Worm (Caenorhabditis elegans) whole organism, L1 larva: ENCODE results near the gene F58F9.3.
A peak's percentile ranks its signal among the peaks of the same experiment; 100 is the strongest.

Experiments
- C04F5.9 ChIP-seq: sonication (generic microtip); optimal IDR thresholded peaks from 2 replicates; lab custom pipeline; 2016; ENCODE audit warnings: missing genetic modification characterization, missing compliant biosample characterization
- C16A3.4 ChIP-seq: fragments of 150-350 bp; optimal IDR thresholded peaks from 2 replicates; lab custom pipeline; 2014; ENCODE audit warnings: missing biosample characterization, missing genetic modification characterization
- Y116A8C.19 ChIP-seq: sonication (generic microtip); optimal IDR thresholded peaks from 2 replicates; lab custom pipeline; 2016; ENCODE audit warnings: missing compliant biosample characterization, missing genetic modification characterization, borderline replicate concordance
- alr-1 ChIP-seq: fragments of 200-800 bp; sonication (Bioruptor generic); optimal IDR thresholded peaks from 2 replicates; lab custom pipeline; 2018; ENCODE audit warnings: borderline replicate concordance, mild to moderate bottlenecking, missing genetic modification characterization, missing compliant biosample characterization
- blmp-1 ChIP-seq: fragments of 150-350 bp; optimal IDR thresholded peaks from 2 replicates; lab custom pipeline; 2014; ENCODE audit warnings: missing biosample characterization, missing genetic modification characterization
- ceh-82 ChIP-seq, 3 experiments: fragments of 150-350 bp in 1 of 3; sonication (generic microtip) in 2 of 3; optimal IDR thresholded peaks; 2 replicates each; lab custom pipeline; 2014 to 2017; ENCODE audit warnings: missing biosample characterization in 3 of 3, missing genetic modification characterization in 3 of 3
- ceh-90 ChIP-seq: sonication (generic microtip); optimal IDR thresholded peaks from 2 replicates; lab custom pipeline; 2016; ENCODE audit warnings: missing genetic modification characterization, missing compliant biosample characterization
- efl-1 ChIP-seq, 4 experiments: fragments of 150-350 bp; optimal IDR thresholded peaks in 3 of 4; peaks in 1 of 4; 1 replicate in 1 of 4; 2 replicates in 3 of 4; lab custom pipeline; 2014; ENCODE audit warnings: missing biosample characterization in 2 of 4, missing genetic modification characterization in 2 of 4, missing genetic modification reagents in 2 of 4
- elt-2 ChIP-seq: sonication (generic microtip); optimal IDR thresholded peaks from 2 replicates; lab custom pipeline; 2016; ENCODE audit warnings: missing genetic modification characterization, mild to moderate bottlenecking, inconsistent platforms, missing compliant biosample characterization, missing genetic modification reagents
- elt-3 ChIP-seq, 6 experiments: fragments of 150-350 bp in 1 of 6; sonication (generic microtip); optimal IDR thresholded peaks; 2 replicates each; lab custom pipeline; 2017 to 2018; ENCODE audit warnings: missing biosample characterization in 6 of 6, missing genetic modification characterization in 6 of 6, inconsistent platforms in 1 of 6
- fkh-10 ChIP-seq: sonication (generic microtip); optimal IDR thresholded peaks from 2 replicates; lab custom pipeline; 2017; ENCODE audit warnings: missing biosample characterization, missing genetic modification reagents, missing genetic modification characterization
- fos-1 ChIP-seq: fragments of 150-350 bp; optimal IDR thresholded peaks from 2 replicates; lab custom pipeline; 2014; ENCODE audit warnings: missing biosample characterization, missing genetic modification characterization
- grh-1 ChIP-seq: fragments of 200-800 bp; sonication (Bioruptor generic); IDR thresholded peaks from 2 replicates; pipeline ENCODE4 v1.3.6; 2022; ENCODE audit warnings: missing genetic modification reagents, missing genetic modification characterization, missing compliant biosample characterization
- hlh-17 ChIP-seq: fragments of 200-800 bp; sonication (Bioruptor generic); optimal IDR thresholded peaks from 2 replicates; lab custom pipeline; 2018; ENCODE audit warnings: missing genetic modification characterization, mild to moderate bottlenecking, missing compliant biosample characterization, moderate library complexity, borderline replicate concordance
- hlh-4 ChIP-seq: sonication (generic microtip); optimal IDR thresholded peaks from 2 replicates; lab custom pipeline; 2016; ENCODE audit warnings: mild to moderate bottlenecking, missing genetic modification characterization, missing compliant biosample characterization
- hpl-2 ChIP-seq: fragments of 150-350 bp; optimal IDR thresholded peaks from 2 replicates; lab custom pipeline; 2014; ENCODE audit warnings: missing biosample characterization, missing genetic modification reagents, missing genetic modification characterization
- isw-1 ChIP-seq: fragments of 200-800 bp; sonication (Bioruptor generic); IDR thresholded peaks from 2 replicates; pipeline ENCODE4 v1.3.6; 2022; ENCODE audit warnings: missing genetic modification characterization, missing compliant biosample characterization
- lin-15B ChIP-seq: fragments of 150-350 bp; sonication (generic microtip); optimal IDR thresholded peaks from 3 replicates; lab custom pipeline; 2014; ENCODE audit warnings: missing biosample characterization, missing genetic modification characterization
- lin-39 ChIP-seq: fragments of 150-350 bp; optimal IDR thresholded peaks from 2 replicates; lab custom pipeline; 2014; ENCODE audit warnings: missing biosample characterization, missing genetic modification reagents, missing genetic modification characterization
- lir-3 ChIP-seq: sonication (generic microtip); optimal IDR thresholded peaks from 2 replicates; lab custom pipeline; 2016; ENCODE audit warnings: mild to moderate bottlenecking, missing genetic modification characterization, moderate library complexity, missing compliant biosample characterization; ENCODE audit not compliant: poor library complexity
- lsy-2 ChIP-seq, 2 experiments: fragments of 150-350 bp; optimal IDR thresholded peaks; 2 replicates each; lab custom pipeline; 2014; ENCODE audit warnings: missing biosample characterization in 2 of 2, missing genetic modification characterization in 2 of 2
- mdl-1 ChIP-seq, 2 experiments: fragments of 150-350 bp; optimal IDR thresholded peaks; 2 replicates each; lab custom pipeline; 2014 to 2017; ENCODE audit warnings: missing biosample characterization in 2 of 2, missing genetic modification characterization in 2 of 2, inconsistent platforms in 1 of 2
- mep-1 ChIP-seq: fragments of 150-350 bp; optimal IDR thresholded peaks from 2 replicates; lab custom pipeline; 2014; ENCODE audit warnings: missing biosample characterization, missing genetic modification characterization
- nhr-11 ChIP-seq: fragments of 150-350 bp; optimal IDR thresholded peaks from 2 replicates; lab custom pipeline; 2014; ENCODE audit warnings: missing biosample characterization, missing genetic modification characterization
- nhr-12 ChIP-seq: sonication (generic microtip); optimal IDR thresholded peaks from 2 replicates; lab custom pipeline; 2017; ENCODE audit warnings: missing biosample characterization, missing genetic modification characterization
- nhr-19 ChIP-seq: fragments of 200-800 bp; sonication (Bioruptor generic); conservative IDR thresholded peaks from 2 replicates; pipeline ENCODE4 v1.3.6; 2022; ENCODE audit warnings: missing genetic modification characterization, missing compliant biosample characterization
- nhr-237 ChIP-seq: fragments of 150-350 bp; optimal IDR thresholded peaks from 2 replicates; lab custom pipeline; 2014; ENCODE audit warnings: missing biosample characterization, missing genetic modification characterization
- nhr-28 ChIP-seq: fragments of 150-350 bp; optimal IDR thresholded peaks from 2 replicates; lab custom pipeline; 2014; ENCODE audit warnings: missing biosample characterization, missing genetic modification characterization
- nhr-76 ChIP-seq: sonication (generic microtip); optimal IDR thresholded peaks from 2 replicates; lab custom pipeline; 2017; ENCODE audit warnings: missing biosample characterization, missing genetic modification characterization
- nhr-77 ChIP-seq: fragments of 150-350 bp; optimal IDR thresholded peaks from 2 replicates; lab custom pipeline; 2014; ENCODE audit warnings: missing biosample characterization, missing genetic modification characterization
- nhr-84 ChIP-seq: sonication (generic microtip); optimal IDR thresholded peaks from 2 replicates; lab custom pipeline; 2017; ENCODE audit warnings: missing biosample characterization, missing genetic modification characterization
- pqm-1 ChIP-seq: sonication (generic microtip); optimal IDR thresholded peaks from 3 replicates; lab custom pipeline; 2017; ENCODE audit warnings: missing biosample characterization, missing genetic modification characterization
- snpc-4 ChIP-seq: fragments of 150-350 bp; optimal IDR thresholded peaks from 2 replicates; lab custom pipeline; 2014; ENCODE audit warnings: missing biosample characterization, missing genetic modification characterization
- sox-4 ChIP-seq: sonication (generic microtip); optimal IDR thresholded peaks from 2 replicates; lab custom pipeline; 2016; ENCODE audit warnings: missing genetic modification characterization, missing compliant biosample characterization
- sptf-1 ChIP-seq: fragments of 150-350 bp; optimal IDR thresholded peaks from 2 replicates; lab custom pipeline; 2014; ENCODE audit warnings: missing biosample characterization, missing genetic modification characterization
- tlp-1 ChIP-seq: fragments of 150-350 bp; optimal IDR thresholded peaks from 2 replicates; lab custom pipeline; 2014; ENCODE audit warnings: missing biosample characterization, missing genetic modification characterization
- unc-86 ChIP-seq: sonication (generic microtip); optimal IDR thresholded peaks from 2 replicates; lab custom pipeline; 2016; ENCODE audit warnings: missing genetic modification characterization, missing compliant biosample characterization
- unc-98 ChIP-seq: fragments of 200-800 bp; sonication (Bioruptor generic); IDR thresholded peaks from 2 replicates; pipeline ENCODE4 v1.3.6; 2022; ENCODE audit warnings: missing genetic modification characterization, missing compliant biosample characterization
- vab-15 ChIP-seq: sonication (generic microtip); optimal IDR thresholded peaks from 2 replicates; lab custom pipeline; 2017; ENCODE audit warnings: missing genotype, mild to moderate bottlenecking, missing genetic modification characterization, missing compliant biosample characterization
- zag-1 ChIP-seq: fragments of 150-350 bp; optimal IDR thresholded peaks from 2 replicates; lab custom pipeline; 2014; ENCODE audit warnings: missing biosample characterization, missing genetic modification characterization
- zip-4 ChIP-seq: fragments of 200-800 bp; sonication (Bioruptor generic); optimal IDR thresholded peaks from 2 replicates; lab custom pipeline; 2018; ENCODE audit warnings: mild to moderate bottlenecking, missing genetic modification characterization, moderate library complexity, missing compliant biosample characterization
- ztf-4 ChIP-seq: fragments of 150-350 bp; optimal IDR thresholded peaks from 2 replicates; lab custom pipeline; 2014; ENCODE audit warnings: missing biosample characterization, missing genetic modification characterization

The F58F9.3 gene

ce11 chrIV:6219429-6219828 lies 13.6 kb upstream of the F58F9.3 start, which contains the start of gene C49A9.4:
Gene C49A9.4, plus strand, starts transcription at chrIV:6219693.
- TF ChIP-seq elt-2 (tag; lab: Kevin White, UChicago) (peak; percentile 27), mep-1 (tag; lab: Kevin White, UChicago) (no peak), efl-1 (optimal IDR thresholded peaks at IDR 0.05; lab: Kevin White, UChicago) (no peak), efl-1 (GFP tag; optimal IDR thresholded peaks at IDR 0.05 in 1 of 2; lab: Kevin White, UChicago) (peak in 1 of 2 experiments; percentile 42), grh-1 (GFP tag; lab: Robert Waterston, UW) (no peak), hpl-2 (GFP tag; lab: Kevin White, UChicago) (peak; percentile 35), nhr-28 (tag; lab: Kevin White, UChicago) (no peak)

ce11 chrIV:6221878-6222277 lies 11.2 kb upstream of the F58F9.3 start, which contains the start of gene C49A9.3:
Gene C49A9.3, plus strand, starts transcription at chrIV:6222089.
- TF ChIP-seq nhr-76: no peak
- TF ChIP-seq alr-1 (tag; lab: Kevin White, UChicago): no peak
- TF ChIP-seq ztf-4 (tag; lab: Kevin White, UChicago): no peak
- TF ChIP-seq C16A3.4 (tag; lab: Kevin White, UChicago): no peak
- TF ChIP-seq zip-4 (GFP tag; lab: Kevin White, UChicago): no peak
- TF ChIP-seq efl-1 (optimal IDR thresholded peaks at IDR 0.05; lab: Kevin White, UChicago): no peak
- TF ChIP-seq efl-1 (GFP tag; optimal IDR thresholded peaks at IDR 0.05 in 1 of 2; lab: Kevin White, UChicago): peak in 1 of 2 experiments; percentile 2
- TF ChIP-seq elt-2 (tag; lab: Kevin White, UChicago): peak; percentile 51
- no peak for TF ChIP-seq hlh-17 (GFP tag; lab: Kevin White, UChicago)
- no peak for TF ChIP-seq sptf-1
- TF ChIP-seq unc-86: no peak
- TF ChIP-seq zag-1 (tag; lab: Kevin White, UChicago): no peak
- TF ChIP-seq nhr-12: no peak
- no peak for TF ChIP-seq hpl-2 (GFP tag; lab: Kevin White, UChicago)

ce11 chrIV:6225143-6225542 lies 7.9 kb upstream of the F58F9.3 start, which contains the start of gene C49A9.2:
Gene C49A9.2, plus strand, starts transcription at chrIV:6225443.
- no peak for TF ChIP-seq unc-98
- TF ChIP-seq C16A3.4 (tag; lab: Kevin White, UChicago): no peak
- no peak for TF ChIP-seq nhr-19 (GFP tag; lab: Robert Waterston, UW)
- TF ChIP-seq nhr-11 (tag; lab: Kevin White, UChicago): no peak
- no peak for TF ChIP-seq ceh-82 (tag; optimal IDR thresholded peaks at IDR 0.05; lab: Kevin White, UChicago)
- TF ChIP-seq snpc-4: no peak
- no peak for TF ChIP-seq lsy-2 (tag; optimal IDR thresholded peaks at IDR 0.05; lab: Kevin White, UChicago)
- TF ChIP-seq Y116A8C.19 (tag; lab: Kevin White, UChicago): no peak

ce11 chrIV:6227974-6228373 lies 5.1 kb upstream of the F58F9.3 start, which contains the start of gene C49A9.1:
Gene C49A9.1, plus strand, starts transcription at chrIV:6228190.
- no peak for TF ChIP-seq fkh-10 (GFP tag; lab: Kevin White, UChicago)
- TF ChIP-seq ceh-90 (tag; lab: Kevin White, UChicago): no peak
- TF ChIP-seq vab-15 (tag; lab: Kevin White, UChicago): no peak
- TF ChIP-seq lir-3 (tag; lab: Kevin White, UChicago): no peak
- no peak for TF ChIP-seq C04F5.9 (tag; lab: Kevin White, UChicago)
- TF ChIP-seq lin-39 (tag; lab: Kevin White, UChicago): no peak
- no peak for TF ChIP-seq mdl-1 (tag; optimal IDR thresholded peaks at IDR 0.05; lab: Kevin White, UChicago)
- TF ChIP-seq isw-1 (GFP tag; lab: Robert Waterston, UW): no peak
- TF ChIP-seq tlp-1: no peak
- no peak for TF ChIP-seq sox-4
- TF ChIP-seq nhr-84 (tag; lab: Kevin White, UChicago): no peak
- no peak for TF ChIP-seq nhr-237 (tag; lab: Kevin White, UChicago)
- no peak for TF ChIP-seq pqm-1
- TF ChIP-seq fos-1: no peak
- no peak for TF ChIP-seq lin-15B (tag; lab: Kevin White, UChicago)
- TF ChIP-seq nhr-77 (tag; lab: Kevin White, UChicago): no peak
- TF ChIP-seq zag-1 (tag; lab: Kevin White, UChicago): no peak
- TF ChIP-seq elt-3 (tag; optimal IDR thresholded peaks at IDR 0.05; lab: Kevin White, UChicago): no peak
- TF ChIP-seq blmp-1: no peak
- no peak for TF ChIP-seq hlh-4 (tag; lab: Kevin White, UChicago)
